Fruit fly (Drosophila melanogaster) whole organism, embryonic: ENCODE data around the gene CG12680.

Experiments
- Blimp-1 ChIP-seq: fragments of 200-800 bp; sonication (Bioruptor generic); optimal IDR thresholded peaks from 3 replicates; lab custom pipeline; 2018; ENCODE audit warnings: missing biosample characterization, missing genetic modification characterization, mild to moderate bottlenecking, moderate library complexity, missing genetic modification reagents
- CG10565 ChIP-seq: fragments of 200-800 bp; sonication (Bioruptor generic); optimal IDR thresholded peaks from 3 replicates; lab custom pipeline; 2016; ENCODE audit warnings: missing biosample characterization, mild to moderate bottlenecking, missing genetic modification characterization
- CG10979 ChIP-seq: fragments of 200-800 bp; sonication (Bioruptor generic); optimal IDR thresholded peaks from 2 replicates; lab custom pipeline; 2018; ENCODE audit warnings: missing biosample characterization, mild to moderate bottlenecking, missing genetic modification characterization, moderate library complexity
- CG11723 ChIP-seq: fragments of 200-800 bp; sonication (Bioruptor generic); optimal IDR thresholded peaks from 2 replicates; lab custom pipeline; 2017; ENCODE audit warnings: missing biosample characterization, mild to moderate bottlenecking, missing genetic modification characterization
- CG14014 ChIP-seq: fragments of 200-800 bp; sonication (Bioruptor generic); IDR thresholded peaks from 2 replicates; pipeline ENCODE4 v1.3.6; 2022; ENCODE audit warnings: missing biosample characterization, missing genetic modification characterization
- CG1603 ChIP-seq: fragments of 200-800 bp; sonication (Bioruptor generic); optimal IDR thresholded peaks from 2 replicates; lab custom pipeline; 2019; ENCODE audit warnings: missing biosample characterization, mild to moderate bottlenecking, missing genetic modification characterization, moderate library complexity
- CG16779 ChIP-seq: fragments of 200-800 bp; sonication (Bioruptor generic); IDR thresholded peaks from 2 replicates; pipeline ENCODE4 v1.3.6; 2022; ENCODE audit warnings: missing biosample characterization, missing genetic modification characterization
- CG17328 ChIP-seq: fragments of 200-800 bp; sonication (Bioruptor generic); IDR thresholded peaks from 2 replicates; pipeline ENCODE4 v1.3.6; 2022; ENCODE audit warnings: missing biosample characterization, missing genetic modification characterization
- CG2120 ChIP-seq: fragments of 200-800 bp; sonication (Bioruptor generic); optimal IDR thresholded peaks from 3 replicates; lab custom pipeline; 2016; ENCODE audit warnings: missing biosample characterization, missing genetic modification characterization
- CG2678 ChIP-seq: fragments of 200-800 bp; sonication (Bioruptor generic); optimal IDR thresholded peaks from 3 replicates; lab custom pipeline; 2019; ENCODE audit warnings: missing biosample characterization, mild to moderate bottlenecking, missing genetic modification characterization, moderate library complexity
- CG2712 ChIP-seq: fragments of 200-800 bp; optimal IDR thresholded peaks from 3 replicates; lab custom pipeline; 2019; ENCODE audit warnings: missing biosample characterization, mild to moderate bottlenecking, missing genetic modification characterization, moderate library complexity
- CG30020 ChIP-seq: fragments of 200-800 bp; optimal IDR thresholded peaks from 2 replicates; lab custom pipeline; 2019; ENCODE audit warnings: missing biosample characterization, mild to moderate bottlenecking, missing genetic modification characterization, moderate library complexity
- CG32532 ChIP-seq: fragments of 200-800 bp; sonication (Bioruptor generic); IDR thresholded peaks from 2 replicates; pipeline ENCODE4 v1.3.6; 2022; ENCODE audit warnings: missing biosample characterization, missing genetic modification characterization
- CG32767 ChIP-seq: fragments of 200-800 bp; sonication (Bioruptor generic); IDR thresholded peaks from 2 replicates; pipeline ENCODE4 v1.3.6; 2022; ENCODE audit warnings: missing biosample characterization, missing genetic modification characterization
- CG34422 ChIP-seq: fragments of 200-800 bp; sonication (Bioruptor generic); IDR thresholded peaks from 3 replicates; pipeline ENCODE4 v1.3.6; 2022; ENCODE audit warnings: missing biosample characterization, missing genetic modification characterization
- CG5953 ChIP-seq: fragments of 200-800 bp; sonication (Bioruptor generic); IDR thresholded peaks from 2 replicates; pipeline ENCODE4 v1.3.6; 2022; ENCODE audit warnings: missing biosample characterization, missing genetic modification characterization
- CG6254 ChIP-seq: fragments of 200-800 bp; sonication (Bioruptor generic); optimal IDR thresholded peaks from 3 replicates; lab custom pipeline; 2017; ENCODE audit warnings: mild to moderate bottlenecking, missing biosample characterization, missing genetic modification reagents, missing genetic modification characterization
- CG8281 ChIP-seq: fragments of 200-800 bp; sonication (Bioruptor generic); optimal IDR thresholded peaks from 2 replicates; lab custom pipeline; 2018; ENCODE audit warnings: missing biosample characterization, mild to moderate bottlenecking, missing genetic modification characterization, moderate library complexity
- CHES-1-like ChIP-seq: fragments of 200-800 bp; sonication (Bioruptor generic); optimal IDR thresholded peaks from 2 replicates; lab custom pipeline; 2016; ENCODE audit warnings: missing biosample characterization, missing genetic modification characterization
- D19A ChIP-seq: fragments of 200-800 bp; optimal IDR thresholded peaks from 3 replicates; lab custom pipeline; 2019; ENCODE audit warnings: missing biosample characterization, mild to moderate bottlenecking, missing genetic modification characterization, moderate library complexity
- Dek ChIP-seq: fragments of 200-800 bp; sonication (Bioruptor generic); optimal IDR thresholded peaks from 3 replicates; lab custom pipeline; 2019; ENCODE audit warnings: missing biosample characterization, mild to moderate bottlenecking, missing genetic modification characterization, moderate library complexity
- Doc3 ChIP-seq: fragments of 200-800 bp; sonication (Bioruptor generic); IDR thresholded peaks from 3 replicates; pipeline ENCODE4 v1.3.6; 2022; ENCODE audit warnings: missing biosample characterization, missing genetic modification characterization; ENCODE audit not compliant: partially characterized antibody
- Drgx ChIP-seq: fragments of 200-800 bp; sonication (Bioruptor generic); IDR thresholded peaks from 2 replicates; pipeline ENCODE4 v1.3.6; 2022; ENCODE audit warnings: missing biosample characterization, missing genetic modification characterization
- Ets65A ChIP-seq: fragments of 200-800 bp; sonication (Bioruptor generic); peaks from one replicate; lab custom pipeline; 2016; ENCODE audit warnings: missing biosample characterization, missing genetic modification characterization
- H2.0 ChIP-seq: fragments of 200-800 bp; sonication (Bioruptor generic); IDR thresholded peaks from 2 replicates; pipeline ENCODE4 v1.3.6; 2022; ENCODE audit warnings: missing biosample characterization, missing genetic modification characterization
- HLHmδ ChIP-seq: fragments of 200-800 bp; sonication (Bioruptor generic); optimal IDR thresholded peaks from 2 replicates; lab custom pipeline; 2018; ENCODE audit warnings: missing biosample characterization, mild to moderate bottlenecking, missing genetic modification characterization, moderate library complexity
- Meics ChIP-seq: fragments of 200-800 bp; sonication (Bioruptor generic); optimal IDR thresholded peaks from 2 replicates; lab custom pipeline; 2017; ENCODE audit warnings: missing biosample characterization, mild to moderate bottlenecking, missing genetic modification characterization
- Nf-YB ChIP-seq: fragments of 200-800 bp; sonication (Bioruptor generic); optimal IDR thresholded peaks from 3 replicates; lab custom pipeline; 2019; ENCODE audit warnings: missing biosample characterization, mild to moderate bottlenecking, missing genetic modification characterization, moderate library complexity
- Oli ChIP-seq: fragments of 200-800 bp; sonication (Bioruptor generic); optimal IDR thresholded peaks from 2 replicates; lab custom pipeline; 2018; ENCODE audit warnings: missing biosample characterization, mild to moderate bottlenecking, missing genetic modification characterization, moderate library complexity
- Pdp1 ChIP-seq, 2 experiments: fragments of 200-800 bp; sonication (Bioruptor generic); optimal IDR thresholded peaks; 3 replicates each; lab custom pipeline; 2016; ENCODE audit warnings: missing biosample characterization in 2 of 2, missing genetic modification characterization in 2 of 2, mild to moderate bottlenecking in 1 of 2, moderate library complexity in 1 of 2
- Rfx ChIP-seq: fragments of 200-800 bp; sonication (Bioruptor generic); IDR thresholded peaks from 2 replicates; pipeline ENCODE4 v1.3.6; 2022; ENCODE audit warnings: missing biosample characterization, missing genetic modification characterization
- Sin3A ChIP-seq: fragments of >200 bp; optimal IDR thresholded peaks from 2 replicates; lab custom pipeline; 2018
- Sox102F ChIP-seq: fragments of 200-800 bp; sonication (Bioruptor generic); optimal IDR thresholded peaks from 2 replicates; lab custom pipeline; 2018; ENCODE audit warnings: missing biosample characterization, mild to moderate bottlenecking, missing genetic modification characterization, moderate library complexity
- abd-A ChIP-seq: fragments of 200-800 bp; sonication (Bioruptor generic); optimal IDR thresholded peaks from 3 replicates; lab custom pipeline; 2019; ENCODE audit warnings: missing biosample characterization, mild to moderate bottlenecking, missing genetic modification characterization, moderate library complexity
- dan ChIP-seq: fragments of 200-800 bp; sonication (Bioruptor generic); IDR thresholded peaks from 2 replicates; pipeline ENCODE4 v1.3.6; 2022; ENCODE audit warnings: missing biosample characterization, missing genetic modification characterization
- exex ChIP-seq: fragments of 200-800 bp; sonication (Bioruptor generic); optimal IDR thresholded peaks from 4 replicates; lab custom pipeline; 2018; ENCODE audit warnings: missing biosample characterization, mild to moderate bottlenecking, missing genetic modification characterization, moderate library complexity
- fd3F ChIP-seq: fragments of 200-800 bp; sonication (Bioruptor generic); optimal IDR thresholded peaks from 2 replicates; lab custom pipeline; 2018; ENCODE audit warnings: missing biosample characterization, mild to moderate bottlenecking, missing genetic modification characterization, moderate library complexity
- fd96Cb ChIP-seq: fragments of 200-800 bp; sonication (Bioruptor generic); optimal IDR thresholded peaks from 2 replicates; lab custom pipeline; 2018; ENCODE audit warnings: missing biosample characterization, mild to moderate bottlenecking, missing genetic modification characterization, moderate library complexity
- fu2 ChIP-seq: fragments of 200-800 bp; sonication (Bioruptor generic); optimal IDR thresholded peaks from 2 replicates; lab custom pipeline; 2016; ENCODE audit warnings: missing biosample characterization, missing genetic modification characterization
- gce ChIP-seq: fragments of 200-800 bp; sonication (Bioruptor generic); IDR thresholded peaks from 3 replicates; pipeline ENCODE4 v1.3.6; 2022; ENCODE audit warnings: missing biosample characterization, missing genetic modification characterization
- gem ChIP-seq: fragments of 200-800 bp; sonication (Bioruptor generic); optimal IDR thresholded peaks from 2 replicates; lab custom pipeline; 2019; ENCODE audit warnings: missing biosample characterization, mild to moderate bottlenecking, missing genetic modification characterization, moderate library complexity
- jing ChIP-seq: fragments of 200-800 bp; sonication (Bioruptor generic); optimal IDR thresholded peaks from 2 replicates; lab custom pipeline; 2018; ENCODE audit warnings: missing biosample characterization, mild to moderate bottlenecking, missing genetic modification characterization
- kah ChIP-seq: fragments of 200-800 bp; sonication (Bioruptor generic); optimal IDR thresholded peaks from 2 replicates; lab custom pipeline; 2018; ENCODE audit warnings: missing biosample characterization, mild to moderate bottlenecking, missing genetic modification characterization
- kni ChIP-seq: fragments of 200-800 bp; sonication (Bioruptor generic); optimal IDR thresholded peaks from 3 replicates; lab custom pipeline; 2017; ENCODE audit warnings: mild to moderate bottlenecking, missing biosample characterization, missing genetic modification reagents, missing genetic modification characterization
- mirr ChIP-seq: fragments of 200-800 bp; sonication (Bioruptor generic); optimal IDR thresholded peaks from 3 replicates; lab custom pipeline; 2018; ENCODE audit warnings: missing biosample characterization, mild to moderate bottlenecking, missing genetic modification characterization
- oc ChIP-seq: fragments of 200-800 bp; sonication (Bioruptor generic); optimal IDR thresholded peaks from 2 replicates; lab custom pipeline; 2018; ENCODE audit warnings: missing biosample characterization, mild to moderate bottlenecking, missing genetic modification characterization, moderate library complexity
- onecut ChIP-seq: fragments of 200-800 bp; sonication (Bioruptor generic); IDR thresholded peaks from 2 replicates; pipeline ENCODE4 v1.3.6; 2022; ENCODE audit warnings: missing biosample characterization, missing genetic modification characterization
- pb ChIP-seq: fragments of 200-800 bp; sonication (Bioruptor generic); optimal IDR thresholded peaks from 3 replicates; lab custom pipeline; 2016; ENCODE audit warnings: missing biosample characterization, missing genetic modification characterization
- ro ChIP-seq: fragments of 200-800 bp; sonication (Bioruptor generic); IDR thresholded peaks from 2 replicates; pipeline ENCODE4 v1.3.6; 2022; ENCODE audit warnings: missing biosample characterization, missing genetic modification characterization
- slbo ChIP-seq: fragments of 200-800 bp; sonication (Bioruptor generic); IDR thresholded peaks from 2 replicates; pipeline ENCODE4 v1.3.6; 2022; ENCODE audit warnings: missing biosample characterization, missing genetic modification characterization
- tna ChIP-seq: fragments of 200-800 bp; sonication (Bioruptor generic); IDR thresholded peaks from 2 replicates; pipeline ENCODE4 v1.3.6; 2022; ENCODE audit warnings: missing biosample characterization, missing genetic modification characterization; ENCODE audit not compliant: partially characterized antibody
- unpg ChIP-seq: fragments of 200-800 bp; sonication (Bioruptor generic); optimal IDR thresholded peaks from 3 replicates; lab custom pipeline; 2018; ENCODE audit warnings: missing biosample characterization, mild to moderate bottlenecking, missing genetic modification characterization, moderate library complexity
- vvl ChIP-seq: fragments of 200-800 bp; sonication (Bioruptor generic); IDR thresholded peaks from 2 replicates; pipeline ENCODE4 v1.3.6; 2022; ENCODE audit warnings: missing biosample characterization, missing genetic modification characterization

The CG12680 gene

dm6 chrX:5038411-5038810, 41.2 kb downstream of the CG12680 start (continued):
- TF ChIP-seq fu2 (GFP tag; lab: Kevin White, UChicago): no peak
- TF ChIP-seq kni (GFP tag; lab: Kevin White, UChicago): no peak
- TF ChIP-seq Dek: no peak
- peak; percentile 1 for TF ChIP-seq Sox102F
- TF ChIP-seq fd96Cb: peak; percentile 13
- TF ChIP-seq CG32532: peak; percentile 38; the same call in 1 of the 2 replicates
- peak; percentile 44 for TF ChIP-seq CG1603
- TF ChIP-seq Rfx (GFP tag; lab: Robert Waterston, UW): 0 out of 2 replicates have a peak, but pooled peaks have one; percentile 28
- peak; percentile 8 for TF ChIP-seq Blimp-1 (GFP tag; lab: Kevin White, UChicago)
- no peak for TF ChIP-seq CG11723
- no peak for TF ChIP-seq CHES-1-like (GFP tag; lab: Kevin White, UChicago)
- TF ChIP-seq vvl: peak; percentile 29; the same call in 1 of the 2 replicates
- no peak for TF ChIP-seq pb (GFP tag; lab: Kevin White, UChicago)
- TF ChIP-seq dan (GFP tag; lab: Robert Waterston, UW): no peak
- TF ChIP-seq tna: no peak
- TF ChIP-seq CG8281: no peak
- TF ChIP-seq H2.0 (GFP tag; lab: Robert Waterston, UW): no peak
- TF ChIP-seq slbo: peak; percentile 48
- TF ChIP-seq Doc3 (GFP tag; lab: Robert Waterston, UW): no peak
- TF ChIP-seq Drgx (GFP tag; lab: Robert Waterston, UW): 0 out of 2 replicates have a peak, but pooled peaks have one; percentile 29
- peak; percentile 28 for TF ChIP-seq unpg (GFP tag; lab: Kevin White, UChicago)
- TF ChIP-seq CG10979 (tag; lab: Kevin White, UChicago): no peak
- TF ChIP-seq CG2678: peak; percentile 1
- no peak for TF ChIP-seq CG32767
- TF ChIP-seq Meics: no peak
- TF ChIP-seq gem (tag; lab: Kevin White, UChicago): peak; percentile 43
- no peak for TF ChIP-seq mirr (GFP tag; lab: Kevin White, UChicago)
- TF ChIP-seq CG2712 (tag; lab: Kevin White, UChicago): peak; percentile 27
- peak; percentile 36 for TF ChIP-seq CG2120 (GFP tag; lab: Kevin White, UChicago)
- no peak for TF ChIP-seq exex
- no peak for TF ChIP-seq CG16779 (GFP tag; lab: Robert Waterston, UW)
- TF ChIP-seq HLHmδ: no peak
- no peak for TF ChIP-seq Sin3A (lab: Kevin White, UChicago)
- TF ChIP-seq fd3F (GFP tag; lab: Kevin White, UChicago): no peak
- 0 out of 2 replicates have a peak, but pooled peaks have one; percentile 35 for TF ChIP-seq CG17328 (GFP tag; lab: Robert Waterston, UW)
- TF ChIP-seq, all 482 proteins: peak for 34

- no peak for TF ChIP-seq ro (GFP tag; lab: Robert Waterston, UW)
- TF ChIP-seq vvl: peak; percentile 63
- TF ChIP-seq CG34422 (GFP tag; lab: Robert Waterston, UW): no peak
- no peak for TF ChIP-seq jing (GFP tag; lab: Kevin White, UChicago)
- peak; percentile 72 for TF ChIP-seq onecut (GFP tag; lab: Robert Waterston, UW)
- TF ChIP-seq CG30020 (tag; lab: Kevin White, UChicago): no peak
- no peak for TF ChIP-seq fu2 (GFP tag; lab: Kevin White, UChicago)
- peak in 1 of 2 experiments; percentile 20 for TF ChIP-seq Pdp1 (GFP tag; optimal IDR thresholded peaks at IDR 0.05; lab: Kevin White, UChicago)
- no peak for TF ChIP-seq Ets65A (GFP tag; lab: Kevin White, UChicago)
- no peak for TF ChIP-seq CG5953 (GFP tag; lab: Robert Waterston, UW)
- no peak for TF ChIP-seq CG10565 (GFP tag; lab: Kevin White, UChicago)
- no peak for TF ChIP-seq CG1603
- TF ChIP-seq D19A: no peak
- no peak for TF ChIP-seq kah (GFP tag; lab: Kevin White, UChicago)
- no peak for TF ChIP-seq Oli (tag; lab: Kevin White, UChicago)
- no peak for TF ChIP-seq Nf-YB
- peak; percentile 20 for TF ChIP-seq abd-A (tag; lab: Kevin White, UChicago)
- no peak for TF ChIP-seq CG14014 (GFP tag; lab: Robert Waterston, UW)
- no peak for TF ChIP-seq CG6254 (GFP tag; lab: Kevin White, UChicago)
- TF ChIP-seq gce (GFP tag; lab: Robert Waterston, UW): no peak
- TF ChIP-seq oc (tag; lab: Kevin White, UChicago): peak; percentile 70
These were observed 42.9 kb downstream of the CG12680 start for dm6 chrX:5040098-5040497.
